Worm (Caenorhabditis elegans): ENCODE data around the gene spp-8.
A peak's percentile ranks its signal among the peaks of the same experiment; 100 is the strongest.

The spp-8 gene

DNA sequence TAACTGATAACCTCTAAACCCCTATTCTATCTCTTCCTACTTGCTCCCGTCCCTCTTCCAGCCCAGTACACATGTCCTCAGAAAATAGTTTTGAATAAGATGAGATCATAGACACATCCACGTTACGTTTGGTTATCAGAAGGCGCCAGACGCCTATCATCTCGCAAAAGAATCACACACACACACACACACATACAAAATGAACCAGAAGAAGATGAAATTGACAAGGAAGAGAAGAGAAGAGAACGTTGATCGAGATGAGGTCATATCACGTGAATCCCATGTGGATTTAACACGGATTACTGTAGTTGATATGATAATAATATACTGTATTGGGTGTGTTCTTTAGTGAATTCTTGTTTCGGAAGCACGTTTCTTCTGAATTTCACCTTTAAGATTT lies 44.6 kb downstream of the spp-8 start (continued):
- TF ChIP-seq egl-13 (tag; optimal IDR thresholded peaks at IDR 0.05) (no peak), pag-3 (tag; optimal IDR thresholded peaks at IDR 0.05; ENCODE audit: borderline replicate concordance, insufficient read depth) (no peak), zag-1 (tag; optimal IDR thresholded peaks at IDR 0.05) (no peak), rnt-1 (tag; optimal IDR thresholded peaks at IDR 0.05) (peak; percentile 83), ceh-8 (GFP tag; optimal IDR thresholded peaks at IDR 0.05) (no peak), isw-1 (GFP tag; IDR thresholded peaks at IDR 0.05) (no peak), ets-5 (GFP tag; IDR thresholded peaks at IDR 0.05) (no peak), snpc-4 (tag; optimal IDR thresholded peaks at IDR 0.05) (no peak), nhr-237 (tag; optimal IDR thresholded peaks at IDR 0.05) (no peak), lin-39 (tag; optimal IDR thresholded peaks at IDR 0.05) (no peak), pqm-1 (tag; optimal IDR thresholded peaks at IDR 0.05) (no peak), ceh-90 (tag; optimal IDR thresholded peaks at IDR 0.05) (no peak), mab-9 (GFP tag; IDR thresholded peaks at IDR 0.05) (no peak), nhr-85 (tag) (peak; percentile 94), fkh-8 (tag; optimal IDR thresholded peaks at IDR 0.05) (no peak), nhr-84 (tag; optimal IDR thresholded peaks at IDR 0.05) (no peak), efl-1 (optimal IDR thresholded peaks at IDR 0.05) (peak; percentile 18 to 37), efl-1 (GFP tag; optimal IDR thresholded peaks at IDR 0.05 in 1 of 2) (peak; percentile 7 to 93), grh-1 (GFP tag; IDR thresholded peaks at IDR 0.05) (no peak; the same call in 1 of the 2 replicates), elt-3 (tag; optimal IDR thresholded peaks at IDR 0.05) (peak in 3 of 6 experiments; percentile 56 to 97 (median 90)), nhr-90 (tag; optimal IDR thresholded peaks at IDR 0.05; ENCODE audit: poor library complexity) (peak; percentile 59), ceh-88 (GFP tag; IDR thresholded peaks at IDR 0.05) (no peak; the same call in 1 of the 2 replicates), nhr-76 (tag; optimal IDR thresholded peaks at IDR 0.05) (no peak), nhr-77 (tag; optimal IDR thresholded peaks at IDR 0.05) (no peak), hpl-2 (GFP tag; optimal IDR thresholded peaks at IDR 0.05) (no peak), nhr-28 (tag; optimal IDR thresholded peaks at IDR 0.05) (no peak), lin-14 (GFP tag; optimal IDR thresholded peaks at IDR 0.05) (peak; percentile 94), sup-37 (GFP tag; optimal IDR thresholded peaks at IDR 0.05) (no peak), mep-1 (tag; optimal IDR thresholded peaks at IDR 0.05) (peak; percentile 67), lsy-2 (tag; optimal IDR thresholded peaks at IDR 0.05) (peak; percentile 73 to 91), elt-2 (tag; optimal IDR thresholded peaks at IDR 0.05) (peak; percentile 37), nhr-12 (tag; optimal IDR thresholded peaks at IDR 0.05) (no peak), unc-130 (tag; optimal IDR thresholded peaks at IDR 0.05) (peak; percentile 49), lin-13 (GFP tag; optimal IDR thresholded peaks at IDR 0.05) (no peak), mdl-1 (tag; optimal IDR thresholded peaks at IDR 0.05) (peak in 1 of 2 experiments; percentile 91), egl-27 (tag; optimal IDR thresholded peaks at IDR 0.05) (peak in 1 of 2 experiments; percentile 80), unc-98 (GFP tag; IDR thresholded peaks at IDR 0.05) (no peak), C04F5.9 (tag; optimal IDR thresholded peaks at IDR 0.05) (no peak), blmp-1 (tag; optimal IDR thresholded peaks at IDR 0.05) (peak; percentile 86), nhr-11 (tag; optimal IDR thresholded peaks at IDR 0.05) (peak; percentile 66), alr-1 (tag; optimal IDR thresholded peaks at IDR 0.05; ENCODE audit: borderline replicate concordance) (no peak), aha-1 (tag; optimal IDR thresholded peaks at IDR 0.05) (no peak), dpl-1 (GFP tag; optimal IDR thresholded peaks at IDR 0.05) (peak in 1 of 3 experiments; percentile 25), fkh-4 (tag; optimal IDR thresholded peaks at IDR 0.05; ENCODE audit: borderline replicate concordance) (no peak), ceh-82 (tag; optimal IDR thresholded peaks at IDR 0.05) (no peak), pax-3 (tag; optimal IDR thresholded peaks at IDR 0.05) (no peak), nhr-20 (tag; optimal IDR thresholded peaks at IDR 0.05) (peak; percentile 93), xbp-1 (tag; optimal IDR thresholded peaks at IDR 0.05) (peak; percentile 31), zip-4 (GFP tag; optimal IDR thresholded peaks at IDR 0.05) (no peak), mef-2 (tag; optimal IDR thresholded peaks at IDR 0.05) (no peak), ama-1 (optimal IDR thresholded peaks at IDR 0.05) (no peak)

Data from whole organism, L1 larva.